Fruit fly (Drosophila melanogaster) S2 (cell line): ENCODE measurements around the gene dnt.

Source experiments
- CG8478 ChIP-seq: fragments of >200 bp; optimal IDR thresholded peaks from 2 replicates; lab custom pipeline; 2018
- CTCF ChIP-seq, 2 experiments: fragments of >200 bp; optimal IDR thresholded peaks; 2 replicates each; lab custom pipeline; 2018

Gene dnt

dm6 chr2L:19362734-19363363, at the start of gene dnt:
Gene dnt (minus strand): TSS chr2L:19363227.
- TF ChIP-seq CG8478 (lab: Kevin White, UChicago), result no peak
- TF ChIP-seq CTCF (optimal IDR thresholded peaks at IDR 0.05; lab: Kevin White, UChicago), result no peak

- TF ChIP-seq CTCF (optimal IDR thresholded peaks at IDR 0.05; lab: Kevin White, UChicago) (no peak), CG8478 (lab: Kevin White, UChicago) (no peak)
Measured at dm6 chr2L:19411966-19412365, 48.9 kb upstream of the dnt start.

- TF ChIP-seq CTCF (optimal IDR thresholded peaks at IDR 0.05; lab: Kevin White, UChicago) (no peak), CG8478 (lab: Kevin White, UChicago) (no peak)
Measured at dm6 chr2L:19406419-19406818, 43.4 kb upstream of the dnt start.

dm6 chr2L:19405685-19406357, 42.8 kb upstream of the dnt start:
- TF ChIP-seq CTCF (optimal IDR thresholded peaks at IDR 0.05; lab: Kevin White, UChicago), result no peak
- TF ChIP-seq CG8478 (lab: Kevin White, UChicago), result no peak

- TF ChIP-seq CTCF (optimal IDR thresholded peaks at IDR 0.05; lab: Kevin White, UChicago) (no peak), CG8478 (lab: Kevin White, UChicago) (no peak)
Measured at dm6 chr2L:19404804-19405203, 41.8 kb upstream of the dnt start.

- TF ChIP-seq CG8478 (lab: Kevin White, UChicago) (no peak), CTCF (optimal IDR thresholded peaks at IDR 0.05; lab: Kevin White, UChicago) (no peak)
Measured at dm6 chr2L:19403398-19403797, 40.4 kb upstream of the dnt start.

- TF ChIP-seq CG8478 (lab: Kevin White, UChicago), result no peak
- no peak for TF ChIP-seq CTCF (optimal IDR thresholded peaks at IDR 0.05; lab: Kevin White, UChicago)
Measured at dm6 chr2L:19402667-19403066, 39.6 kb upstream of the dnt start.

dm6 chr2L:19401914-19402313, 38.9 kb upstream of the dnt start:
- TF ChIP-seq CTCF (optimal IDR thresholded peaks at IDR 0.05; lab: Kevin White, UChicago) (no peak), CG8478 (lab: Kevin White, UChicago) (no peak)

- TF ChIP-seq CTCF (optimal IDR thresholded peaks at IDR 0.05; lab: Kevin White, UChicago) (no peak), CG8478 (lab: Kevin White, UChicago) (no peak)
Measured at dm6 chr2L:19398317-19399234, 35.5 kb upstream of the dnt start, which contains the start of gene CG17544. Gene CG17544 (minus strand): TSS chr2L:19398493.

dm6 chr2L:19397617-19398316, 34.7 kb upstream of the dnt start:
- TF ChIP-seq CG8478 (lab: Kevin White, UChicago) (no peak), CTCF (optimal IDR thresholded peaks at IDR 0.05; lab: Kevin White, UChicago) (no peak)

dm6 chr2L:19393703-19394210, 30.7 kb upstream of the dnt start, which contains the start of gene CG31798:
Gene CG31798 (plus strand): TSS chr2L:19394160.
- no peak for TF ChIP-seq CG8478 (lab: Kevin White, UChicago)
- peak; percentile 54 to 75 for TF ChIP-seq CTCF (optimal IDR thresholded peaks at IDR 0.05; lab: Kevin White, UChicago)

dm6 chr2L:19389749-19390148, 26.7 kb upstream of the dnt start, which contains the start of gene CG17549:
Gene CG17549 (minus strand): TSS chr2L:19390075.
- TF ChIP-seq CG8478 (lab: Kevin White, UChicago) (no peak), CTCF (optimal IDR thresholded peaks at IDR 0.05; lab: Kevin White, UChicago) (no peak)

dm6 chr2L:19388966-19389365, 25.9 kb upstream of the dnt start:
- no peak for TF ChIP-seq CG8478 (lab: Kevin White, UChicago)
- no peak for TF ChIP-seq CTCF (optimal IDR thresholded peaks at IDR 0.05; lab: Kevin White, UChicago)
